Worm (Caenorhabditis elegans): ENCODE results near the gene pals-30.

DNA sequence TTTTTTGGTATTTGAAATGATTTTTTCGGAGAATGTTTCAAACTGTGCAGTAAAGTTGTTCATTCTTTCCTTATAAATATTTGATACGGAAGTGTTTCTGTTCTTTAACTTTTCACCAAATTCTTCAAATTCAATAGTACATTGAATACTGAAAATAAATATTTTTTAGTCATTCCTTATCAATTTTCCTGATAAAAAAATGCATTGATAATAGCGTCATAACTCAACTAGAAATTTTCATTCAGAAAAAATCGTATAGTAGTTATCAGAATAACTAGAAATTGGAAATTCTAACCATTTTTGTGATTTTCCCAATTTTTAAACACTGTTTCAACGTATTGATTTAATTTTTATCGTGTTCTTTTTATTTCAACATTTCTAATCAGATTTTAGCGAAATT is 7.5 kb upstream of the pals-30 start:
- TF ChIP-seq lin-29 (GFP tag; IDR thresholded peaks at IDR 0.05) (no peak), nhr-77 (tag; optimal IDR thresholded peaks at IDR 0.05) (no peak), unc-62 (GFP tag; optimal IDR thresholded peaks at IDR 0.05 in 1 of 2) (no peak), unc-62 (tag; optimal IDR thresholded peaks at IDR 0.05) (no peak), tra-1 (GFP tag; IDR thresholded peaks at IDR 0.05) (no peak), nhr-25 (tag; optimal IDR thresholded peaks at IDR 0.05; ENCODE audit: borderline replicate concordance, insufficient read depth) (no peak), arid-1 (GFP tag; conservative IDR thresholded peaks at IDR 0.05) (no peak)
